Fruit fly (Drosophila melanogaster): ENCODE results near the gene btn.

btn gene

DNA sequence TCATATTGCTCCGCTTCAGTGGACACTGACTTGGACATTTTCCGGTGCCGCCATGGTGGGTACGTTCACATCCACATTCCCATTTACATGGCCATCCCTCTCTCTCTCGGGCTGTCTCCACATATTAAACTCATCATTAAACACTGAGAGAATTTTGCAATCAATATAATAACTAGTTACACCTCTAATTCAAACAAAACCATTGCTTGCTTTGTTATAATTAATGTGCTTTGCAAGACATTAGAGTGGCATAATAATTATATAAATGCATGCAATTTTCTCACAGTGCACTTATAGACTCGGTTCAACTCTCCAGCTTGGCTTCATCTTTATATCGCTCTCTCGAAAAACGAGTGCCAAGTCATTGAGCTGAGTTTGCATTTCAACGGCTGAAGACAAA is 38.3 kb upstream of the btn start (continued):
- TF ChIP-seq NK7.1 (GFP tag; optimal IDR thresholded peaks at IDR 0.05) (peak; percentile 46), CG3847 (GFP tag; IDR thresholded peaks at IDR 0.05) (peak; percentile 42; the same call in 1 of the 2 replicates), Dfd (GFP tag; optimal IDR thresholded peaks at IDR 0.05) (no peak), CG12236 (GFP tag; optimal IDR thresholded peaks at IDR 0.05) (no peak), ato (GFP tag; IDR thresholded peaks at IDR 0.05; ENCODE audit: partially characterized antibody) (no peak), CG8478 (optimal IDR thresholded peaks at IDR 0.05) (no peak), Trl (optimal IDR thresholded peaks at IDR 0.05) (no peak), Trl (GFP tag; optimal IDR thresholded peaks at IDR 0.05) (peak; percentile 60), gem (tag; optimal IDR thresholded peaks at IDR 0.05) (no peak), Rfx (GFP tag; IDR thresholded peaks at IDR 0.05) (peak; percentile 63), Atf3 (GFP tag; optimal IDR thresholded peaks at IDR 0.05) (peak; percentile 26), sob (GFP tag; IDR thresholded peaks at IDR 0.05) (peak; percentile 44; the same call in 1 of the 2 replicates), Sox102F (GFP tag; optimal IDR thresholded peaks at IDR 0.05) (peak; percentile 77), BtbVII (GFP tag; optimal IDR thresholded peaks at IDR 0.05) (no peak), CG4328 (GFP tag; optimal IDR thresholded peaks at IDR 0.05) (no peak), D19B (GFP tag; optimal IDR thresholded peaks at IDR 0.05) (no peak), ftz-f1 (GFP tag; optimal IDR thresholded peaks at IDR 0.05) (no peak), disco-r (GFP tag; optimal IDR thresholded peaks at IDR 0.05) (peak; percentile 20), Mrtf (GFP tag; IDR thresholded peaks at IDR 0.05) (peak; percentile 61; the same call in 1 of the 3 replicates), CG34224 (GFP tag; IDR thresholded peaks at IDR 0.05; ENCODE audit: partially characterized antibody) (no peak), cato (GFP tag; optimal IDR thresholded peaks at IDR 0.05; ENCODE audit: borderline replicate concordance) (no peak), CG9817 (tag; optimal IDR thresholded peaks at IDR 0.05) (peak; percentile 39), CG17359 (tag; optimal IDR thresholded peaks at IDR 0.05) (peak; percentile 77), ranshi (GFP tag; IDR thresholded peaks at IDR 0.05) (peak; percentile 67), CG17328 (GFP tag; IDR thresholded peaks at IDR 0.05) (peak; percentile 86), lola (GFP tag; optimal IDR thresholded peaks at IDR 0.05) (no peak), YL-1 (GFP tag; optimal IDR thresholded peaks at IDR 0.05) (no peak), CG7987 (GFP tag; optimal IDR thresholded peaks at IDR 0.05) (no peak), slp2 (GFP tag; optimal IDR thresholded peaks at IDR 0.05) (peak; percentile 40), CG31224 (GFP tag; IDR thresholded peaks at IDR 0.05) (no peak), CG4730 (GFP tag; IDR thresholded peaks at IDR 0.05) (peak; percentile 47; the same call in 1 of the 2 replicates), CG15601 (tag; optimal IDR thresholded peaks at IDR 0.05) (peak; percentile 2), Hr51 (GFP tag; optimal IDR thresholded peaks at IDR 0.05) (no peak), HmgD (GFP tag; optimal IDR thresholded peaks at IDR 0.05) (no peak), MTF-1 (GFP tag; optimal IDR thresholded peaks at IDR 0.05; ENCODE audit: borderline replicate concordance) (no peak), CG32772 (GFP tag; IDR thresholded peaks at IDR 0.05) (peak; percentile 67), Lpt (GFP tag; optimal IDR thresholded peaks at IDR 0.05) (no peak), knrl (GFP tag; IDR thresholded peaks at IDR 0.05; ENCODE audit: partially characterized antibody) (no peak), ap (GFP tag; IDR thresholded peaks at IDR 0.05) (peak; percentile 73), Oaz (GFP tag; IDR thresholded peaks at IDR 0.05) (peak; percentile 57; the same call in 1 of the 2 replicates), CG13123 (GFP tag; optimal IDR thresholded peaks at IDR 0.05) (no peak), CG7372 (GFP tag; IDR thresholded peaks at IDR 0.05) (0 out of 2 replicates have a peak, but pooled peaks have one; percentile 36), ci (GFP tag; IDR thresholded peaks at IDR 0.05) (peak; percentile 91), CG17186 (GFP tag; optimal IDR thresholded peaks at IDR 0.05) (peak; percentile 43), yki (optimal IDR thresholded peaks at IDR 0.05) (no peak), sna (GFP tag; IDR thresholded peaks at IDR 0.05; ENCODE audit: partially characterized antibody) (no peak), CG12942 (GFP tag; optimal IDR thresholded peaks at IDR 0.05) (no peak), Nf-YB (GFP tag; optimal IDR thresholded peaks at IDR 0.05) (no peak), CG13624 (GFP tag; optimal IDR thresholded peaks at IDR 0.05) (peak; percentile 54), da (GFP tag; optimal IDR thresholded peaks at IDR 0.05) (no peak), dm (GFP tag; optimal IDR thresholded peaks at IDR 0.05) (no peak), CG30020 (tag; optimal IDR thresholded peaks at IDR 0.05) (no peak)

Measured in whole organism, embryonic.